Fruit fly (Drosophila melanogaster) Kc167 (cell line): Measurements from ENCODE around the gene Hira.

ENCODE experiments used
- Myc ChIP-seq: fragments of >200 bp; optimal IDR thresholded peaks from 2 replicates; lab custom pipeline; 2017; ENCODE audit warnings: missing external identifiers
- psq ChIP-seq: fragments of >200 bp; optimal IDR thresholded peaks from 2 replicates; lab custom pipeline; 2017; ENCODE audit warnings: missing external identifiers
- ttk ChIP-seq: sonication (Bioruptor generic); optimal IDR thresholded peaks from 2 replicates; lab custom pipeline; 2017; ENCODE audit warnings: missing external identifiers

DNA sequence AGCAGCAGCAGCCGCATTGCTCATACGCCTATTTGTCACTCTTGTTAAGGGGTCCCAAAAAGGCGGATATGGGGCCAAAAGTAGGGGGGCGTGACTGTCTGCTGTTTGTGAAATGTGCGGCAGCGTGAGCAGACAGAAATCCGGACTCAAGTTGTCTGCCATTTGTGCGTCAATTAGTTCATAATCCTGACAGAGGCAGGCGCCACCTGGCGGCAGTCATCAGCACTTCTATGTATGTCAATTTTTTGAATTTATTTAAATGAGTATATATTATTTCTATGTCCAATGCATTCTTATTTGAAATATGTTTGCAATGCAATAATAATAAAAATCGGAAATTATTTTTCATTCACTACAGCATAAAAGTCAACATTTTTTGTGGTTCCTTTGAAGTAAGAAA is 22.1 kb downstream of the Hira start:
- TF ChIP-seq psq (lab: Kevin White, UChicago) = no peak
- no peak for TF ChIP-seq Myc (lab: Kevin White, UChicago)
- no peak for TF ChIP-seq ttk (lab: Kevin White, UChicago)
